Fruit fly (Drosophila melanogaster) whole organism, embryonic: ENCODE measurements around the gene dikar.

Source experiments
- Atf-2 ChIP-seq: fragments of 200-800 bp; sonication (Bioruptor generic); optimal IDR thresholded peaks from 2 replicates; lab custom pipeline; 2016; ENCODE audit warnings: missing biosample characterization, missing genetic modification characterization
- Atf3 ChIP-seq: fragments of 200-800 bp; sonication (Bioruptor generic); optimal IDR thresholded peaks from 3 replicates; lab custom pipeline; 2016; ENCODE audit warnings: missing biosample characterization, missing genetic modification characterization
- Atf6 ChIP-seq: fragments of 200-800 bp; sonication (Bioruptor generic); IDR thresholded peaks from 2 replicates; pipeline ENCODE4 v1.3.6; 2022; ENCODE audit warnings: missing biosample characterization, missing genetic modification characterization
- CG10267 ChIP-seq: fragments of 200-800 bp; sonication (Bioruptor generic); optimal IDR thresholded peaks from 2 replicates; lab custom pipeline; 2018; ENCODE audit warnings: missing biosample characterization, mild to moderate bottlenecking, missing genetic modification characterization, moderate library complexity
- CG10431 ChIP-seq: fragments of 200-800 bp; sonication (Bioruptor generic); optimal IDR thresholded peaks from 3 replicates; lab custom pipeline; 2018; ENCODE audit warnings: missing biosample characterization, mild to moderate bottlenecking, missing genetic modification characterization
- CG10462 ChIP-seq: fragments of 200-800 bp; sonication (Bioruptor generic); optimal IDR thresholded peaks from 2 replicates; lab custom pipeline; 2016; ENCODE audit warnings: missing biosample characterization, missing genetic modification characterization
- CG12071 ChIP-seq: fragments of 200-800 bp; sonication (Bioruptor generic); optimal IDR thresholded peaks from 3 replicates; lab custom pipeline; 2018; ENCODE audit warnings: missing biosample characterization, mild to moderate bottlenecking, missing genetic modification characterization
- CG12155 ChIP-seq: fragments of 200-800 bp; sonication (Bioruptor generic); optimal IDR thresholded peaks from 3 replicates; lab custom pipeline; 2016; ENCODE audit warnings: missing biosample characterization, missing genetic modification characterization
- CG15601 ChIP-seq: fragments of 200-800 bp; sonication (Bioruptor generic); optimal IDR thresholded peaks from 3 replicates; lab custom pipeline; 2019; ENCODE audit warnings: missing biosample characterization, mild to moderate bottlenecking, missing genetic modification characterization, moderate library complexity
- CG17328 ChIP-seq: fragments of 200-800 bp; sonication (Bioruptor generic); IDR thresholded peaks from 2 replicates; pipeline ENCODE4 v1.3.6; 2022; ENCODE audit warnings: missing biosample characterization, missing genetic modification characterization
- CG17912 ChIP-seq: fragments of 200-800 bp; sonication (Bioruptor generic); optimal IDR thresholded peaks from 2 replicates; lab custom pipeline; 2018; ENCODE audit warnings: missing biosample characterization, mild to moderate bottlenecking, missing genetic modification characterization
- CG2116 ChIP-seq: fragments of 200-800 bp; sonication (Bioruptor generic); optimal IDR thresholded peaks from 3 replicates; lab custom pipeline; 2018; ENCODE audit warnings: missing biosample characterization, mild to moderate bottlenecking, missing genetic modification characterization
- CG2120 ChIP-seq: fragments of 200-800 bp; sonication (Bioruptor generic); optimal IDR thresholded peaks from 3 replicates; lab custom pipeline; 2016; ENCODE audit warnings: missing biosample characterization, missing genetic modification characterization
- CG30020 ChIP-seq: fragments of 200-800 bp; optimal IDR thresholded peaks from 2 replicates; lab custom pipeline; 2019; ENCODE audit warnings: missing biosample characterization, mild to moderate bottlenecking, missing genetic modification characterization, moderate library complexity
- CG3847 ChIP-seq: fragments of 200-800 bp; sonication (Bioruptor generic); IDR thresholded peaks from 2 replicates; pipeline ENCODE4 v1.3.6; 2022; ENCODE audit warnings: missing biosample characterization, missing genetic modification characterization
- CG7372 ChIP-seq: fragments of 200-800 bp; sonication (Bioruptor generic); IDR thresholded peaks from 2 replicates; pipeline ENCODE4 v1.3.6; 2022; ENCODE audit warnings: missing biosample characterization, missing genetic modification characterization
- CG7556 ChIP-seq: fragments of 200-800 bp; sonication (Bioruptor generic); optimal IDR thresholded peaks from 2 replicates; lab custom pipeline; 2017; ENCODE audit warnings: missing biosample characterization, mild to moderate bottlenecking, missing genetic modification characterization
- CG8089 ChIP-seq: fragments of 200-800 bp; sonication (Bioruptor generic); optimal IDR thresholded peaks from 3 replicates; lab custom pipeline; 2016; ENCODE audit warnings: missing biosample characterization, missing genetic modification characterization
- CG8290 ChIP-seq, 3 experiments: fragments of 200-800 bp; sonication (Bioruptor generic); optimal IDR thresholded peaks; 2 replicates each; lab custom pipeline; 2016 to 2019; ENCODE audit warnings: missing biosample characterization in 3 of 3, missing genetic modification characterization in 3 of 3, mild to moderate bottlenecking in 2 of 3, moderate library complexity in 1 of 3
- CG9215 ChIP-seq: fragments of 200-800 bp; sonication (Bioruptor generic); IDR thresholded peaks from 2 replicates; pipeline ENCODE4 v1.3.6; 2022; ENCODE audit warnings: missing biosample characterization, missing genetic modification characterization
- CG9609 ChIP-seq: fragments of 200-800 bp; sonication (Bioruptor generic); optimal IDR thresholded peaks from 3 replicates; lab custom pipeline; 2016; ENCODE audit warnings: missing biosample characterization, missing genetic modification characterization
- CHES-1-like ChIP-seq: fragments of 200-800 bp; sonication (Bioruptor generic); optimal IDR thresholded peaks from 2 replicates; lab custom pipeline; 2016; ENCODE audit warnings: missing biosample characterization, missing genetic modification characterization
- Chrac-16 ChIP-seq: fragments of 200-800 bp; sonication (Bioruptor generic); optimal IDR thresholded peaks from 3 replicates; lab custom pipeline; 2016; ENCODE audit warnings: missing biosample characterization, missing genetic modification characterization
- CkIIα-i1 ChIP-seq: fragments of 200-800 bp; sonication (Bioruptor generic); IDR thresholded peaks from 2 replicates; pipeline ENCODE4 v1.3.6; 2022; ENCODE audit warnings: missing biosample characterization, missing genetic modification characterization
- D19B ChIP-seq: fragments of 200-800 bp; sonication (Bioruptor generic); optimal IDR thresholded peaks from 2 replicates; lab custom pipeline; 2017; ENCODE audit warnings: missing biosample characterization, mild to moderate bottlenecking, missing genetic modification characterization
- Drgx ChIP-seq: fragments of 200-800 bp; sonication (Bioruptor generic); IDR thresholded peaks from 2 replicates; pipeline ENCODE4 v1.3.6; 2022; ENCODE audit warnings: missing biosample characterization, missing genetic modification characterization
- ERR ChIP-seq: fragments of 200-800 bp; sonication (Bioruptor generic); optimal IDR thresholded peaks from 2 replicates; lab custom pipeline; 2016; ENCODE audit warnings: missing biosample characterization, missing genetic modification characterization
- Eip74EF ChIP-seq, 2 experiments: fragments of 200-800 bp in 1 of 2; fragments of >200 bp in 1 of 2; sonication (Bioruptor generic) in 1 of 2; optimal IDR thresholded peaks; 2 replicates each; lab custom pipeline; 2017 to 2019; ENCODE audit warnings: missing biosample characterization in 2 of 2, missing genetic modification characterization in 2 of 2, mild to moderate bottlenecking in 1 of 2, moderate library complexity in 1 of 2
- Gug ChIP-seq: fragments of 200-800 bp; sonication (Bioruptor generic); IDR thresholded peaks from 4 replicates; pipeline ENCODE4 v1.3.6; 2022; ENCODE audit warnings: missing biosample characterization, missing genetic modification characterization
- HmgD ChIP-seq: fragments of 200-800 bp; sonication (Bioruptor generic); optimal IDR thresholded peaks from 3 replicates; lab custom pipeline; 2016; ENCODE audit warnings: missing biosample characterization, missing genetic modification characterization
- Myb ChIP-seq: fragments of 200-800 bp; sonication (Bioruptor generic); optimal IDR thresholded peaks from 2 replicates; lab custom pipeline; 2016; ENCODE audit warnings: missing biosample characterization, missing genetic modification characterization
- NC2α ChIP-seq: fragments of 200-800 bp; sonication (Bioruptor generic); optimal IDR thresholded peaks from 2 replicates; lab custom pipeline; 2016; ENCODE audit warnings: missing biosample characterization, missing genetic modification characterization
- NK7.1 ChIP-seq: fragments of 200-800 bp; sonication (Bioruptor generic); optimal IDR thresholded peaks from 3 replicates; lab custom pipeline; 2016; ENCODE audit warnings: missing biosample characterization, missing genetic modification characterization
- Optix ChIP-seq: fragments of 200-800 bp; sonication (Bioruptor generic); IDR thresholded peaks from 3 replicates; pipeline ENCODE4 v1.3.6; 2022; ENCODE audit warnings: missing biosample characterization, missing genetic modification characterization
- PHDP ChIP-seq: fragments of 200-800 bp; sonication (Bioruptor generic); optimal IDR thresholded peaks from 3 replicates; lab custom pipeline; 2018; ENCODE audit warnings: missing biosample characterization, mild to moderate bottlenecking, missing genetic modification characterization, moderate library complexity
- Scr ChIP-seq: fragments of 200-800 bp; sonication (Bioruptor generic); IDR thresholded peaks from 2 replicates; pipeline ENCODE4 v1.3.6; 2022; ENCODE audit warnings: missing biosample characterization, missing genetic modification characterization; ENCODE audit not compliant: partially characterized antibody
- Sin3A ChIP-seq: fragments of >200 bp; optimal IDR thresholded peaks from 2 replicates; lab custom pipeline; 2018
- Xrp1 ChIP-seq: fragments of 200-800 bp; sonication (Bioruptor generic); IDR thresholded peaks from 2 replicates; pipeline ENCODE4 v1.3.6; 2022; ENCODE audit warnings: missing biosample characterization, missing genetic modification characterization
- chm ChIP-seq: fragments of 200-800 bp; sonication (Bioruptor generic); IDR thresholded peaks from 2 replicates; pipeline ENCODE4 v1.3.6; 2022; ENCODE audit warnings: missing biosample characterization, missing genetic modification characterization
- ci ChIP-seq: fragments of 200-800 bp; sonication (Bioruptor generic); IDR thresholded peaks from 3 replicates; pipeline ENCODE4 v1.3.6; 2022; ENCODE audit warnings: missing biosample characterization, missing genetic modification characterization
- gfzf ChIP-seq: fragments of 200-800 bp; sonication (Bioruptor generic); optimal IDR thresholded peaks from 2 replicates; lab custom pipeline; 2016; ENCODE audit warnings: missing biosample characterization, mild to moderate bottlenecking, missing genetic modification characterization, moderate library complexity
- inv ChIP-seq: fragments of 200-800 bp; sonication (Bioruptor generic); IDR thresholded peaks from 2 replicates; pipeline ENCODE4 v1.3.6; 2022; ENCODE audit warnings: missing biosample characterization, missing genetic modification characterization; ENCODE audit not compliant: partially characterized antibody
- lmd ChIP-seq: fragments of 200-800 bp; sonication (Bioruptor generic); IDR thresholded peaks from 2 replicates; pipeline ENCODE4 v1.3.6; 2022; ENCODE audit warnings: missing biosample characterization, missing genetic modification characterization
- otp ChIP-seq: fragments of 200-800 bp; sonication (Bioruptor generic); IDR thresholded peaks from 3 replicates; pipeline ENCODE4, ENCODE4 v1.3.6; 2022; ENCODE audit warnings: missing biosample characterization, missing genetic modification characterization
- prd ChIP-seq, 3 experiments: fragments of >200 bp in 2 of 3; fragments of 200-800 bp in 1 of 3; sonication (Bioruptor generic) in 1 of 3; optimal IDR thresholded peaks in 2 of 3; IDR thresholded peaks in 1 of 3; 2 replicates in 2 of 3; 3 replicates in 1 of 3; pipeline versions ENCODE4 v1.3.6 to Lab custom; 2017 to 2022; ENCODE audit warnings: missing biosample characterization in 1 of 3, missing genetic modification characterization in 1 of 3
- repo ChIP-seq: fragments of 200-800 bp; sonication (Bioruptor generic); optimal IDR thresholded peaks from 2 replicates; lab custom pipeline; 2016; ENCODE audit warnings: missing biosample characterization, missing genetic modification characterization
- run ChIP-seq: fragments of 200-800 bp; sonication (Bioruptor generic); optimal IDR thresholded peaks from 3 replicates; lab custom pipeline; 2018; ENCODE audit warnings: missing biosample characterization, mild to moderate bottlenecking, missing genetic modification characterization
- sd ChIP-seq: fragments of 200-800 bp; sonication (Bioruptor generic); optimal IDR thresholded peaks from 3 replicates; lab custom pipeline; 2018; ENCODE audit warnings: missing biosample characterization, mild to moderate bottlenecking, missing genetic modification characterization, moderate library complexity
- sr ChIP-seq: fragments of 200-800 bp; sonication (Bioruptor generic); IDR thresholded peaks from 3 replicates; pipeline ENCODE4 v1.3.6; 2022; ENCODE audit warnings: missing biosample characterization, missing genetic modification characterization
- tio ChIP-seq: fragments of 200-800 bp; sonication (Bioruptor generic); optimal IDR thresholded peaks from 2 replicates; lab custom pipeline; 2017; ENCODE audit warnings: missing biosample characterization, missing genetic modification characterization, inconsistent platforms
- twi ChIP-seq: fragments of 200-800 bp; optimal IDR thresholded peaks from 2 replicates; lab custom pipeline; 2019; ENCODE audit warnings: missing biosample characterization, mild to moderate bottlenecking, missing genetic modification characterization, moderate library complexity

Gene dikar

dm6 chr3L:6705865-6706264 lies 37.1 kb downstream of the dikar start (continued):
- TF ChIP-seq Atf-2 (GFP tag; lab: Kevin White, UChicago) (no peak), Myb (GFP tag; lab: Kevin White, UChicago) (no peak), CG7556 (GFP tag; lab: Kevin White, UChicago) (peak; percentile 41), run (tag; lab: Kevin White, UChicago) (peak; percentile 35), CHES-1-like (no peak), Drgx (no peak), CG2116 (GFP tag; lab: Kevin White, UChicago) (no peak), Atf6 (GFP tag; lab: Robert Waterston, UW) (peak; percentile 35; the same call in 1 of the 2 replicates), gfzf (GFP tag; lab: Kevin White, UChicago) (no peak), sr (GFP tag; lab: Robert Waterston, UW) (no peak), sd (tag; lab: Kevin White, UChicago) (peak; percentile 44), CG10267 (tag; lab: Kevin White, UChicago) (peak; percentile 55), ci (GFP tag; lab: Robert Waterston, UW) (peak; percentile 83), repo (GFP tag; lab: Kevin White, UChicago) (no peak), inv (GFP tag; lab: Robert Waterston, UW) (no peak), Eip74EF (GFP tag; optimal IDR thresholded peaks at IDR 0.05; lab: Kevin White, UChicago) (peak in 1 of 2 experiments; percentile 67), NC2α (GFP tag; lab: Kevin White, UChicago) (no peak), CG8290 (GFP tag; optimal IDR thresholded peaks at IDR 0.05; lab: Kevin White, UChicago) (peak; percentile 3), CG8290 (tag; optimal IDR thresholded peaks at IDR 0.05; lab: Kevin White, UChicago) (peak in 1 of 2 experiments; percentile 25), CG10462 (peak; percentile 16), CG10431 (no peak), Sin3A (no peak), CG9215 (GFP tag; lab: Robert Waterston, UW) (no peak), Atf3 (no peak), CG30020 (tag; lab: Kevin White, UChicago) (no peak), PHDP (tag; lab: Kevin White, UChicago) (peak; percentile 75), otp (0 out of 3 replicates have a peak, but pooled peaks have one; percentile 37), CG2120 (GFP tag; lab: Kevin White, UChicago) (peak; percentile 45), Gug (GFP tag; lab: Robert Waterston, UW) (no peak), Xrp1 (GFP tag; lab: Robert Waterston, UW) (peak; percentile 79), CG12155 (peak; percentile 31), Optix (GFP tag; lab: Robert Waterston, UW) (no peak), tio (GFP tag; lab: Kevin White, UChicago) (peak; percentile 53), CG7372 (peak; percentile 48; the same call in 1 of the 2 replicates), D19B (GFP tag; lab: Kevin White, UChicago) (no peak), ERR (no peak), Chrac-16 (GFP tag; lab: Kevin White, UChicago) (peak; percentile 9), lmd (GFP tag; lab: Robert Waterston, UW) (peak; percentile 68), HmgD (GFP tag; lab: Kevin White, UChicago) (no peak), twi (tag; lab: Kevin White, UChicago) (peak; percentile 28), CG3847 (no peak), CG17328 (GFP tag; lab: Robert Waterston, UW) (peak; percentile 56), prd (optimal IDR thresholded peaks at IDR 0.05; lab: Kevin White, UChicago) (no peak), prd (GFP tag; IDR thresholded peaks at IDR 0.05; lab: Robert Waterston, UW) (no peak), Scr (GFP tag; lab: Robert Waterston, UW) (no peak), CkIIα-i1 (no peak), chm (no peak; the same call in 1 of the 2 replicates), CG17912 (peak; percentile 17), CG12071 (GFP tag; lab: Kevin White, UChicago) (peak; percentile 60), CG9609 (GFP tag; lab: Kevin White, UChicago) (peak; percentile 13), CG15601 (tag; lab: Kevin White, UChicago) (peak; percentile 50), NK7.1 (GFP tag; lab: Kevin White, UChicago) (no peak), CG8089 (GFP tag; lab: Kevin White, UChicago) (no peak)
